Fruit fly (Drosophila melanogaster): ENCODE measurements around the gene kel.

dm6 chr2L:18125649-18126048 lies 12.2 kb downstream of the kel start, which contains the start of gene Grl36b:
- no peak for TF ChIP-seq toe (GFP tag; optimal IDR thresholded peaks at IDR 0.05)
- no peak for TF ChIP-seq bab1 (GFP tag; optimal IDR thresholded peaks at IDR 0.05)
- no peak for TF ChIP-seq Mnt (GFP tag; optimal IDR thresholded peaks at IDR 0.05)
- TF ChIP-seq tj (GFP tag; optimal IDR thresholded peaks at IDR 0.05), result no peak
- TF ChIP-seq ovo (GFP tag; optimal IDR thresholded peaks at IDR 0.05), result no peak

Data from whole organism, adult.